Worm (Caenorhabditis elegans): ENCODE data around the gene gex-2.

DNA sequence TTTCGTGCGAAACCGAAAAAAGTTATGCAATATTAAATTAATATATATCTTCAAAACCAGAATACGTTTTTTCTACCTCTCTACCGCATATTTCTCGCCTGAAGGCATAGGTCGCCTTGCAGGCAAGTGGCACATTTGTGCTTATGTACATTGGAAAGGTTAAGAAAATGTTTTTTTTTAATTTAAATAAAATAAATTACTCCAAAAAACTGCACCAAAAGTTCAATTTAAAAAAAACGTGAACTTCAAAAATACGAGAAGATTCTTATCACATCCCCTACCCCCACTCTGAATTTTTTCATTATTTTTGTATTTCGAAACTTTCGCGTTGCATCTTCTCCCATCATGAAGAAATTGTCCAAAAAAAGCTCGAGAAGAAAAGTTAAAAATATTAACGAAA lies 48.2 kb upstream of the gex-2 start, which contains the start of gene W03G1.2:
- TF ChIP-seq ces-1 (GFP tag; optimal IDR thresholded peaks at IDR 0.05): no peak
- TF ChIP-seq unc-62 (GFP tag; optimal IDR thresholded peaks at IDR 0.05): no peak
- no peak for TF ChIP-seq sptf-1 (tag; optimal IDR thresholded peaks at IDR 0.05)
- no peak for TF ChIP-seq nhr-2 (tag; optimal IDR thresholded peaks at IDR 0.05)
- TF ChIP-seq elt-1 (tag; optimal IDR thresholded peaks at IDR 0.05; ENCODE audit: borderline replicate concordance, insufficient read depth): no peak
- TF ChIP-seq nhr-76 (tag; optimal IDR thresholded peaks at IDR 0.05): no peak
- TF ChIP-seq mep-1 (tag; optimal IDR thresholded peaks at IDR 0.05): no peak
- TF ChIP-seq snpc-4 (tag; optimal IDR thresholded peaks at IDR 0.05): no peak
- TF ChIP-seq lin-32 (GFP tag; optimal IDR thresholded peaks at IDR 0.05): no peak
- TF ChIP-seq pha-4 (tag; optimal IDR thresholded peaks at IDR 0.05): no peak
- TF ChIP-seq flh-1 (GFP tag; optimal IDR thresholded peaks at IDR 0.05): no peak
- no peak for TF ChIP-seq ztf-11 (tag; optimal IDR thresholded peaks at IDR 0.05)
- TF ChIP-seq nhr-12 (tag; optimal IDR thresholded peaks at IDR 0.05): no peak
- TF ChIP-seq unc-39 (tag; optimal IDR thresholded peaks at IDR 0.05): no peak

All from whole organism, mixed stage, embryonic.